Fruit fly (Drosophila melanogaster): ENCODE data around the gene He.

Gene He

DNA sequence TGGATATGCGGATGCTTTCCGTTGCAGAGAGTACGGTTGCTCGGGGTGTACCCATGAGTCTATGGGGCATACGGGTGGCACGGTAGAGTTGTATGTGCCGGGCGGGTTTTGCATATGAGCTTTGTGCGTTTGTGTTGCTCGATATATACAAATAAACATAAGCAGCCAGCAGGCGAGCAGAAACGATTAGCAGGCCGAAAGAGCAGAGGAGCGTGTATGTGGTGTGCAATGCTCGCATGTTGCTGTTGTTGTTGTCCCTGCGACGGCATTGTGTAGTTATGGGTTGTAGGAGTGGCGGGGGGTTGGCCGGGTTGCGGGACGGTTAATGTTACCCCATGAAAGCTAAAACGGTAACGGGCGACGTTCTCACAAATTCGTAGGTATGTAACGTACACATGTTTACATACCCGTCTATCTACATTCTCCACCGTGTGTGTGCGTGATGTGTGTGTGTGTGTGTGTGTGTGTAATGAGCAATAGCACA is 48.9 kb upstream of the He start (continued):
- peak; percentile 38; the same call in 1 of the 2 replicates for TF ChIP-seq amos (GFP tag; IDR thresholded peaks at IDR 0.05; ENCODE audit: partially characterized antibody)
- no peak for TF ChIP-seq Chrac-16 (GFP tag; optimal IDR thresholded peaks at IDR 0.05)
- TF ChIP-seq CG4360 (GFP tag; IDR thresholded peaks at IDR 0.05), result peak; percentile 95
- TF ChIP-seq CG3163 (GFP tag; optimal IDR thresholded peaks at IDR 0.05), result peak; percentile 48
- TF ChIP-seq fd64A (GFP tag; optimal IDR thresholded peaks at IDR 0.05), result peak; percentile 33
- TF ChIP-seq Scr (GFP tag; IDR thresholded peaks at IDR 0.05; ENCODE audit: partially characterized antibody), result peak; percentile 13
- TF ChIP-seq Hey (tag; optimal IDR thresholded peaks at IDR 0.05), result peak; percentile 75
- TF ChIP-seq Jarid2 (GFP tag; optimal IDR thresholded peaks at IDR 0.05), result no peak
- TF ChIP-seq HmgD (GFP tag; optimal IDR thresholded peaks at IDR 0.05), result peak; percentile 77
- no peak for TF ChIP-seq Six4 (GFP tag; optimal IDR thresholded peaks at IDR 0.05)
- no peak for TF ChIP-seq CG10274 (GFP tag; optimal IDR thresholded peaks at IDR 0.05)
- peak; percentile 56; the same call in 2 of the 3 replicates for TF ChIP-seq CG34224 (GFP tag; IDR thresholded peaks at IDR 0.05; ENCODE audit: partially characterized antibody)
- TF ChIP-seq peb (GFP tag; IDR thresholded peaks at IDR 0.05), result no peak
- no peak for TF ChIP-seq hb (GFP tag; IDR thresholded peaks at IDR 0.05; ENCODE audit: partially characterized antibody)
- peak; percentile 21 for TF ChIP-seq ab (GFP tag; optimal IDR thresholded peaks at IDR 0.05)
- TF ChIP-seq CG4854 (GFP tag; optimal IDR thresholded peaks at IDR 0.05), result no peak
- peak; percentile 94 for TF ChIP-seq HLHmδ (GFP tag; optimal IDR thresholded peaks at IDR 0.05)
- peak; percentile 68 for TF ChIP-seq nerfin-2 (GFP tag; IDR thresholded peaks at IDR 0.05; ENCODE audit: partially characterized antibody)
- no peak for TF ChIP-seq CG13296 (GFP tag; optimal IDR thresholded peaks at IDR 0.05)
- TF ChIP-seq ken (GFP tag; IDR thresholded peaks at IDR 0.05), result peak; percentile 58; the same call in 1 of the 3 replicates
- peak; percentile 4 for TF ChIP-seq CG17912 (GFP tag; optimal IDR thresholded peaks at IDR 0.05)
- 0 out of 3 replicates have a peak, but pooled peaks have one; percentile 23 for TF ChIP-seq CG16813 (GFP tag; IDR thresholded peaks at IDR 0.05; ENCODE audit: partially characterized antibody)
- TF ChIP-seq Nf-YC (tag; optimal IDR thresholded peaks at IDR 0.05), result no peak
- TF ChIP-seq CG15479 (GFP tag; optimal IDR thresholded peaks at IDR 0.05), result peak; percentile 44
- TF ChIP-seq Adf1 (GFP tag; IDR thresholded peaks at IDR 0.05), result peak; percentile 58; the same call in 1 of the 2 replicates
- TF ChIP-seq sens (GFP tag), result peak; percentile 52
- peak; percentile 77 for TF ChIP-seq ftz-f1 (GFP tag; optimal IDR thresholded peaks at IDR 0.05)
- peak; percentile 63 for TF ChIP-seq CG7987 (GFP tag; optimal IDR thresholded peaks at IDR 0.05)
- TF ChIP-seq CG12659 (GFP tag; optimal IDR thresholded peaks at IDR 0.05), result no peak
- TF ChIP-seq CG31224 (GFP tag; IDR thresholded peaks at IDR 0.05), result peak; percentile 100
- no peak for TF ChIP-seq CG4424 (GFP tag; optimal IDR thresholded peaks at IDR 0.05)
- TF ChIP-seq cg (GFP tag; optimal IDR thresholded peaks at IDR 0.05), result peak; percentile 91
- TF ChIP-seq dpn (GFP tag; optimal IDR thresholded peaks at IDR 0.05), result peak in 1 of 2 experiments; percentile 1
- no peak for TF ChIP-seq jing (GFP tag; optimal IDR thresholded peaks at IDR 0.05)
- 0 out of 2 replicates have a peak, but pooled peaks have one; percentile 0 for TF ChIP-seq CG14441 (GFP tag; IDR thresholded peaks at IDR 0.05)
- TF ChIP-seq CG6654 (GFP tag; optimal IDR thresholded peaks at IDR 0.05), result no peak
- TF ChIP-seq pb (GFP tag; optimal IDR thresholded peaks at IDR 0.05), result peak; percentile 43
- TF ChIP-seq so (GFP tag; IDR thresholded peaks at IDR 0.05), result no peak; the same call in 2 of the 3 replicates
- no peak for TF ChIP-seq CG3726 (GFP tag; IDR thresholded peaks at IDR 0.05)
- peak; percentile 100 for TF ChIP-seq kni (GFP tag; optimal IDR thresholded peaks at IDR 0.05)
- no peak for TF ChIP-seq CG18764 (GFP tag; optimal IDR thresholded peaks at IDR 0.05)
- TF ChIP-seq CG42726 (GFP tag; IDR thresholded peaks at IDR 0.05; ENCODE audit: partially characterized antibody), result peak; percentile 49
- no peak for TF ChIP-seq CG2889 (GFP tag; IDR thresholded peaks at IDR 0.05)
- peak; percentile 68 for TF ChIP-seq sna (GFP tag; IDR thresholded peaks at IDR 0.05; ENCODE audit: partially characterized antibody)
- TF ChIP-seq CG6791 (GFP tag; IDR thresholded peaks at IDR 0.05; ENCODE audit: partially characterized antibody), result peak; percentile 91
- no peak for TF ChIP-seq gfzf (GFP tag; optimal IDR thresholded peaks at IDR 0.05)
- TF ChIP-seq CG8478 (optimal IDR thresholded peaks at IDR 0.05), result peak; percentile 68
- no peak for TF ChIP-seq CG32532 (GFP tag; IDR thresholded peaks at IDR 0.05)
- no peak for TF ChIP-seq grn (GFP tag; optimal IDR thresholded peaks at IDR 0.05)
- peak; percentile 30 for TF ChIP-seq HmgZ (tag; optimal IDR thresholded peaks at IDR 0.05)

All from whole organism, embryonic.